Fruit fly (Drosophila melanogaster) whole organism, wandering third instar larva: ENCODE results near the gene CG43333.

Experiments used
- CG9705 ChIP-seq: fragments of 200-800 bp; sonication (Bioruptor generic); optimal IDR thresholded peaks from 2 replicates; lab custom pipeline; 2018; ENCODE audit warnings: missing biosample characterization, mild to moderate bottlenecking, missing genetic modification characterization
- Dfd ChIP-seq: fragments of >200 bp; optimal IDR thresholded peaks from 2 replicates; lab custom pipeline; 2017; ENCODE audit warnings: missing biosample characterization, missing genetic modification characterization
- Dif ChIP-seq: fragments of 200-275, 200-300 bp; sonication (Bioruptor generic); optimal IDR thresholded peaks from 2 replicates; lab custom pipeline; 2018; ENCODE audit warnings: missing biosample characterization, missing genetic modification characterization; ENCODE audit not compliant: partially characterized antibody
- Hr78 ChIP-seq: fragments of >200 bp; optimal IDR thresholded peaks from 2 replicates; lab custom pipeline; 2017; ENCODE audit warnings: missing biosample characterization, missing genetic modification characterization
- OdsH ChIP-seq: fragments of 200-800 bp; sonication (Bioruptor generic); optimal IDR thresholded peaks from 2 replicates; lab custom pipeline; 2016; ENCODE audit warnings: missing biosample characterization, mild to moderate bottlenecking, missing genetic modification characterization
- br ChIP-seq: fragments of 200-800 bp; sonication (Bioruptor generic); optimal IDR thresholded peaks from 2 replicates; lab custom pipeline; 2016; ENCODE audit warnings: missing biosample characterization, missing genetic modification characterization
- dmrt93B ChIP-seq: fragments of 200-800 bp; sonication (Bioruptor generic); optimal IDR thresholded peaks from 2 replicates; lab custom pipeline; 2018; ENCODE audit warnings: missing biosample characterization, mild to moderate bottlenecking, missing genetic modification characterization
- fru ChIP-seq: fragments of 200-800 bp; sonication (Bioruptor generic); optimal IDR thresholded peaks from 3 replicates; lab custom pipeline; 2016; ENCODE audit warnings: missing biosample characterization, mild to moderate bottlenecking, missing genetic modification characterization
- h ChIP-seq: fragments of 200-800 bp; sonication (Bioruptor generic); optimal IDR thresholded peaks from 3 replicates; lab custom pipeline; 2016; ENCODE audit warnings: missing biosample characterization, mild to moderate bottlenecking, missing genetic modification characterization
- jim ChIP-seq: fragments of 175-275, 200-325 bp; sonication (Bioruptor generic); optimal IDR thresholded peaks from 2 replicates; lab custom pipeline; 2016; ENCODE audit warnings: missing biosample characterization, mild to moderate bottlenecking, missing genetic modification characterization
- pan ChIP-seq: fragments of >200 bp; optimal IDR thresholded peaks from 2 replicates; lab custom pipeline; 2017
- psq ChIP-seq: fragments of 200-800 bp; sonication (Bioruptor generic); optimal IDR thresholded peaks from 3 replicates; lab custom pipeline; 2017; ENCODE audit warnings: missing biosample characterization, mild to moderate bottlenecking, missing genetic modification characterization, moderate library complexity
- rgr ChIP-seq: fragments of 200-800 bp; sonication (Bioruptor generic); optimal IDR thresholded peaks from 3 replicates; lab custom pipeline; 2016; ENCODE audit warnings: missing biosample characterization, mild to moderate bottlenecking, missing genetic modification characterization
- sv ChIP-seq: fragments of 200-800 bp; sonication (Bioruptor generic); optimal IDR thresholded peaks from 3 replicates; lab custom pipeline; 2016; ENCODE audit warnings: missing biosample characterization, missing genetic modification characterization

DNA sequence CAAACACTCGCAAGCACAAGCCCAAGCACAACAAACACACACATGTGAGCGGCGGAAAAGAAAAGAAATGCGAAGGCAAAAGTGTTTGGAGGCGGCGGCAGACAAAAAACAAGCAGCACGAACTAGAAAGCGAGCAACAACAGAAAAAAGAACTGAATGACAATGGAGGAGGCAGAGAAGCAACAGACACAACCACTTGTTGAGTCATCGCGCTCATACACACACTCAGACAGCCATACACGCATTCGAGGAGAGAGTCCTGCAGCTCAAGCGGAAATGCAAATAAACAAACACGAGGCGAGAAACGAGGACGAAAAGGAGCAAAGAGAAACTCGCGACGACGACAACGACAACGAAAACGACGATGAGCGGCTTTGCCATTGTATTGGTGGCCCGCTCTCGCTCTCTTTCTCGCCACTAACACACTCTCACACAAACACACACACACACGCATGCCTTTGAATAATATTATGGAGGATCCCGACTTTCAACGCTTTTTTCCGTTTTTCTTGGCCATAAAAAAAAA lies 64.4 kb downstream of the CG43333 start:
- no peak for TF ChIP-seq psq (GFP tag; lab: Kevin White, UChicago)
- TF ChIP-seq Hr78 (GFP tag; lab: Kevin White, UChicago): no peak
- TF ChIP-seq OdsH (GFP tag; lab: Kevin White, UChicago): no peak
- TF ChIP-seq sv: no peak
- no peak for TF ChIP-seq Dif (GFP tag; lab: Kevin White, UChicago)
- no peak for TF ChIP-seq h
- TF ChIP-seq Dfd (GFP tag; lab: Kevin White, UChicago): no peak
- TF ChIP-seq CG9705 (GFP tag; lab: Kevin White, UChicago): no peak
- no peak for TF ChIP-seq dmrt93B (GFP tag; lab: Kevin White, UChicago)
- TF ChIP-seq br: no peak
- no peak for TF ChIP-seq pan (lab: Kevin White, UChicago)
- no peak for TF ChIP-seq rgr (GFP tag; lab: Kevin White, UChicago)
- no peak for TF ChIP-seq jim (GFP tag; lab: Kevin White, UChicago)
- TF ChIP-seq fru (GFP tag; lab: Kevin White, UChicago): no peak
